Worm (Caenorhabditis elegans): ENCODE results near the gene F41C3.7.

The F41C3.7 gene

DNA sequence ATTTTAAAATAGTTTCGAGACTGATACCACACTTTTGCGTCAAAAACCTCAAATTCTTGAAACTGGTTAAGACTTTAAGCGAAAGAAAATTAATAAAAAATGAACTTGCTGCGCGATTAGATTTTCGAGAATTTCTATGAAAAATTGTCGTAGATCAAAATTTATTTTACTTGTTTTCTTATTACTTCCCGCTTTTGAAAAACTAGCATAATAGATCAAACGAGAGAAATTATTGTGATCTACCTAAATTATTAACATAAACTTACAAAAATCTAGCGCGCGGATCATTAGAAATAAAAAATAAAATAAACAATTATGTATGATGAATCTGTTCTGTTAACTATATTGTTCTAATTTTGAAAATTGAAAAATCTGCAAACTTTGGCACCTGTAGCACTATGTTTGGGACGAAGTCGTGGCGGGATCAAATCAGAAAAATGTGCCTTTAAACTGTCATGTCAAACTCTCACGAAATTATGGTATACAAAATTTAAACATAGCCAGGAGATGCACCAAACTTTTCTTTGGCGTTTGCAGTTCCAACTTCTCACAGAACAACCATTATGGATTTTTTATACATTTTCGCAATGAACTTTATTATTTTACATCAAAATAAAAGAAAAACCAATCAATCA lies 3.0 kb upstream of the F41C3.7 start:
- peak; percentile 35 for TF ChIP-seq elt-2 (tag; optimal IDR thresholded peaks at IDR 0.05)
- no peak for TF ChIP-seq efl-1 (optimal IDR thresholded peaks at IDR 0.05)
- no peak for TF ChIP-seq efl-1 (GFP tag; optimal IDR thresholded peaks at IDR 0.05 in 1 of 2)
- TF ChIP-seq vab-15 (tag; optimal IDR thresholded peaks at IDR 0.05), result no peak
- TF ChIP-seq ama-1 (optimal IDR thresholded peaks at IDR 0.05), result peak; percentile 10
- TF ChIP-seq lin-14 (GFP tag; optimal IDR thresholded peaks at IDR 0.05), result no peak
- no peak for TF ChIP-seq fkh-4 (tag; optimal IDR thresholded peaks at IDR 0.05; ENCODE audit: borderline replicate concordance)
- TF ChIP-seq dpl-1 (GFP tag; optimal IDR thresholded peaks at IDR 0.05), result no peak

ce11 chrII:4727769-4728168 lies 2.1 kb upstream of the F41C3.7 start, which contains the start of gene ttr-41:
Gene ttr-41, minus strand, starts transcription at chrII:4727869.
- TF ChIP-seq swsn-7 (tag; optimal IDR thresholded peaks at IDR 0.05) (no peak), lin-13 (GFP tag; optimal IDR thresholded peaks at IDR 0.05) (no peak)

DNA sequence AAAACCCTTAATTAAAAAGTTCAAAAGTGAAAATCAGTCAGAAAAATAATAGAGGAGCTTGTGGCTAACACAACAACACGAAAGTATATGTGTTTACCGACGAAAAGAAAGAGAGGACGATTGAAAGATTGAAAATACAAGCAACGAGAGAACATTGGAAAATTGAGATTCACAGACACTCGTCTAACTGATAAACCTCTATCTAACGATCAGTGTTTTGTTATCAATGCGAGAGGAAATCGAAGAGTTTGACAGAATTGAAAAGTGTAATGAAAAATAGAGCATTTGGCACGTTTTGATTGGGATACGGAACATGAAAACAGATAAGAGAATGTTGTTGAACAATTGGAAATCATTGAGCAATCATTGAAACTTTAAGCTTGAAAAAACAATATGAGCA lies 1.1 kb upstream of the F41C3.7 start:
- TF ChIP-seq elt-2 (tag; optimal IDR thresholded peaks at IDR 0.05), result peak; percentile 97
- TF ChIP-seq elt-3 (tag; optimal IDR thresholded peaks at IDR 0.05), result peak in 4 of 6 experiments; percentile 4 to 71 (median 39)
- TF ChIP-seq snu-23 (GFP tag; optimal IDR thresholded peaks at IDR 0.05), result peak; percentile 33
- peak; percentile 44 for TF ChIP-seq rnt-1 (tag; optimal IDR thresholded peaks at IDR 0.05)
- no peak for TF ChIP-seq mdl-1 (tag; optimal IDR thresholded peaks at IDR 0.05)
- TF ChIP-seq blmp-1 (tag; optimal IDR thresholded peaks at IDR 0.05), result peak; percentile 12
- TF ChIP-seq ceh-8 (GFP tag; optimal IDR thresholded peaks at IDR 0.05), result no peak
- TF ChIP-seq nhr-20 (tag; optimal IDR thresholded peaks at IDR 0.05), result peak; percentile 29
- TF ChIP-seq efl-1 (optimal IDR thresholded peaks at IDR 0.05), result peak in 1 of 2 experiments; percentile 7
- TF ChIP-seq efl-1 (GFP tag; optimal IDR thresholded peaks at IDR 0.05 in 1 of 2), result peak in 1 of 2 experiments; percentile 85
- peak; percentile 82 for TF ChIP-seq lin-14 (GFP tag; optimal IDR thresholded peaks at IDR 0.05)
- TF ChIP-seq hlh-4 (tag; optimal IDR thresholded peaks at IDR 0.05), result no peak
- peak in 1 of 2 experiments; percentile 51 for TF ChIP-seq lin-35 (GFP tag; optimal IDR thresholded peaks at IDR 0.05)
- TF ChIP-seq nhr-237 (tag; optimal IDR thresholded peaks at IDR 0.05), result no peak
- no peak for TF ChIP-seq lin-15B (tag; optimal IDR thresholded peaks at IDR 0.05)
- peak; percentile 55 for TF ChIP-seq nhr-71 (tag; optimal IDR thresholded peaks at IDR 0.05)
- peak; percentile 3 for TF ChIP-seq mep-1 (tag; optimal IDR thresholded peaks at IDR 0.05)
- TF ChIP-seq pqm-1 (tag; optimal IDR thresholded peaks at IDR 0.05), result peak; percentile 35
- no peak for TF ChIP-seq skn-1 (tag; optimal IDR thresholded peaks at IDR 0.05)
- TF ChIP-seq lsy-2 (tag; optimal IDR thresholded peaks at IDR 0.05), result peak in 1 of 2 experiments; percentile 38

DNA sequence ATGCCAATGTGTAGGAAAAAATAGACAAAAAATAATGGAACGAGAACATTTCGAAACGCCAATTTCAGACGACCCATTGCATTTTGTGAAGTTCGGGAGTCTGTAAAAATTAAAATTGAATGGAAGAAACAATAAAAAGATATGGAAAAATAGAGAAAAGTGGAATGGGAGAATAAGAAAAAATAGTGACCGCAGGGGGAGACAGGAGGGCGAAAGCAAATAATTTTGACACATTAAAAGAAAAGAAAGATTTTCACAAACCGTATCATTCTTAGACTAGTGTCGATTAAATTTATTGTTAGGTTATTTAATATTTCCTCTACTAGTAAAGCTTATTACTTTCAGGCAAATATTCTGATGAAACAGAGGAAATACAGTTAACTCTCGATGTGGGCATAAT lies 4.0 kb downstream of the F41C3.7 start, which contains the start of gene F41C3.11:
F41C3.11 (minus strand) TSS at position 101 of the 400 bp plus-strand sequence.
- TF ChIP-seq tlp-1 (tag; optimal IDR thresholded peaks at IDR 0.05), result no peak
- TF ChIP-seq blmp-1 (tag; optimal IDR thresholded peaks at IDR 0.05), result peak; percentile 25

DNA sequence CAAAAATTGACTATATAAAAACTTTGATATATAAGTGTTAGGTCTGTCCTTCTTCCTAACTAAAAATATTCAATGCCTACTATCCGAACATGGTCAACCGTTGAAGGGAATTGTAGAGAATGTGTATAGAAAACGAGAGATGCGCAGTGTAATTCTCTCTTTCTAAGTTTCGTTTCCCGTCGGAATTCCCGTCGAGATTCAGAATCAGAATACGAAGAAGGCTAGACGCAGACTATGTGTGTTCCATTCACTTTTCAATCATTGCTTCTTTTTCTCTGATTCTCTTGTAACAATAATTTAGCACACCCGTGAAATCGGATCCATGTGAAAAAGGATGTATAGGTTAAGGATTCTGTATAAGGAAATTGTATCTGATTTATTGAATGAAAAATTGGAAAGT lies 4.6 kb downstream of the F41C3.7 start:
- TF ChIP-seq blmp-1 (tag; optimal IDR thresholded peaks at IDR 0.05) (peak; percentile 100), elt-3 (tag; optimal IDR thresholded peaks at IDR 0.05) (no peak), isw-1 (GFP tag; IDR thresholded peaks at IDR 0.05) (no peak), elt-2 (tag; optimal IDR thresholded peaks at IDR 0.05) (no peak), unc-86 (tag; optimal IDR thresholded peaks at IDR 0.05) (no peak), mep-1 (tag; optimal IDR thresholded peaks at IDR 0.05) (no peak), mab-9 (GFP tag; IDR thresholded peaks at IDR 0.05) (no peak), aha-1 (tag; optimal IDR thresholded peaks at IDR 0.05) (no peak), nhr-85 (tag) (peak; percentile 54), rnt-1 (tag; optimal IDR thresholded peaks at IDR 0.05) (no peak), ztf-11 (tag; optimal IDR thresholded peaks at IDR 0.05) (no peak), nhr-47 (tag; optimal IDR thresholded peaks at IDR 0.05) (no peak), lin-14 (GFP tag; optimal IDR thresholded peaks at IDR 0.05) (peak; percentile 65), pax-3 (tag; optimal IDR thresholded peaks at IDR 0.05) (no peak), lsy-2 (tag; optimal IDR thresholded peaks at IDR 0.05) (peak in 1 of 2 experiments; percentile 11), hlh-17 (GFP tag; optimal IDR thresholded peaks at IDR 0.05; ENCODE audit: borderline replicate concordance) (no peak)

All from whole organism, L1 larva.